Worm (Caenorhabditis elegans) whole organism, late embryonic: ENCODE results near the gene luc-7L.

Experiments used
- C08G9.2 ChIP-seq: sonication (generic microtip); optimal IDR thresholded peaks from 2 replicates; lab custom pipeline; 2016; ENCODE audit warnings: mild to moderate bottlenecking, missing genetic modification characterization, moderate library complexity, missing compliant biosample characterization
- K02D7.2 ChIP-seq: sonication (generic microtip); optimal IDR thresholded peaks from 2 replicates; lab custom pipeline; 2017; ENCODE audit warnings: mild to moderate bottlenecking, missing genetic modification characterization, missing compliant biosample characterization
- K09A11.1 ChIP-seq: sonication (generic microtip); optimal IDR thresholded peaks from 2 replicates; lab custom pipeline; 2017; ENCODE audit warnings: antibody characterized with exemption, mild to moderate bottlenecking, missing genetic modification characterization, missing compliant biosample characterization; ENCODE audit not compliant: insufficient read depth
- T23F11.4 ChIP-seq: fragments of 200-800 bp; sonication (Bioruptor generic); optimal IDR thresholded peaks from 2 replicates; lab custom pipeline; 2018; ENCODE audit warnings: mild to moderate bottlenecking, missing genetic modification characterization, missing compliant biosample characterization
- ahr-1 ChIP-seq: sonication (generic microtip); optimal IDR thresholded peaks from 2 replicates; lab custom pipeline; 2016; ENCODE audit warnings: missing genetic modification characterization, missing compliant biosample characterization
- ama-1 ChIP-seq: fragments of 150-350 bp; optimal IDR thresholded peaks from 2 replicates; lab custom pipeline; 2014
- ceh-14 ChIP-seq: sonication (generic microtip); optimal IDR thresholded peaks from 2 replicates; lab custom pipeline; 2016; ENCODE audit warnings: missing genotype, missing genetic modification characterization, missing compliant biosample characterization
- ceh-18 ChIP-seq: sonication (generic microtip); optimal IDR thresholded peaks from 2 replicates; lab custom pipeline; 2016; ENCODE audit warnings: missing genetic modification characterization, missing compliant biosample characterization
- ceh-2 ChIP-seq: sonication (generic microtip); optimal IDR thresholded peaks from 2 replicates; lab custom pipeline; 2016; ENCODE audit warnings: missing genotype, missing genetic modification characterization, missing compliant biosample characterization
- ceh-30 ChIP-seq: fragments of 150-350 bp; optimal IDR thresholded peaks from 2 replicates; lab custom pipeline; 2014; ENCODE audit warnings: missing biosample characterization, missing genetic modification characterization
- ceh-31 ChIP-seq: sonication (generic microtip); optimal IDR thresholded peaks from 2 replicates; lab custom pipeline; 2016; ENCODE audit warnings: missing genetic modification characterization, missing compliant biosample characterization
- ceh-34 ChIP-seq: sonication (generic microtip); optimal IDR thresholded peaks from 2 replicates; lab custom pipeline; 2016; ENCODE audit warnings: mild to moderate bottlenecking, missing genetic modification characterization, missing compliant biosample characterization
- ceh-6 ChIP-seq: fragments of 200-800 bp; sonication (Bioruptor generic); optimal IDR thresholded peaks from 2 replicates; lab custom pipeline; 2018; ENCODE audit warnings: mild to moderate bottlenecking, missing genetic modification characterization, missing compliant biosample characterization
- che-1 ChIP-seq: sonication (generic microtip); optimal IDR thresholded peaks from 2 replicates; lab custom pipeline; 2016; ENCODE audit warnings: mild to moderate bottlenecking, missing genetic modification characterization, missing compliant biosample characterization
- dmd-4 ChIP-seq: sonication (generic microtip); optimal IDR thresholded peaks from 2 replicates; lab custom pipeline; 2016; ENCODE audit warnings: borderline replicate concordance, missing genetic modification characterization, missing compliant biosample characterization
- elt-2 ChIP-seq: sonication (generic microtip); optimal IDR thresholded peaks from 2 replicates; lab custom pipeline; 2016; ENCODE audit warnings: missing genetic modification reagents, missing genetic modification characterization, missing compliant biosample characterization
- ets-4 ChIP-seq: sonication (generic microtip); optimal IDR thresholded peaks from 2 replicates; lab custom pipeline; 2016; ENCODE audit warnings: missing genetic modification characterization, missing compliant biosample characterization
- fkh-10 ChIP-seq: fragments of 150-350 bp; optimal IDR thresholded peaks from 2 replicates; lab custom pipeline; 2014; ENCODE audit warnings: missing biosample characterization, missing genetic modification reagents, missing genetic modification characterization
- fkh-6 ChIP-seq: sonication (generic microtip); optimal IDR thresholded peaks from 2 replicates; lab custom pipeline; 2016; ENCODE audit warnings: missing genetic modification characterization, missing compliant biosample characterization
- hlh-13 ChIP-seq: fragments of 200-800 bp; sonication (Bioruptor generic); optimal IDR thresholded peaks from 2 replicates; lab custom pipeline; 2018; ENCODE audit warnings: mild to moderate bottlenecking, missing genetic modification characterization, missing compliant biosample characterization
- hlh-15 ChIP-seq: sonication (generic microtip); optimal IDR thresholded peaks from 2 replicates; lab custom pipeline; 2016; ENCODE audit warnings: missing genetic modification characterization, missing compliant biosample characterization
- hlh-30 ChIP-seq: sonication (generic microtip); optimal IDR thresholded peaks from 2 replicates; lab custom pipeline; 2017; ENCODE audit warnings: antibody characterized with exemption, missing genetic modification characterization, missing compliant biosample characterization; ENCODE audit not compliant: insufficient read depth
- hlh-8 ChIP-seq: sonication (generic microtip); optimal IDR thresholded peaks from 2 replicates; lab custom pipeline; 2016; ENCODE audit warnings: missing genotype, missing genetic modification characterization, missing compliant biosample characterization
- madf-2 ChIP-seq: sonication (generic microtip); optimal IDR thresholded peaks from 2 replicates; lab custom pipeline; 2017; ENCODE audit warnings: missing genetic modification characterization, missing compliant biosample characterization
- nhr-11 ChIP-seq: fragments of 150-350 bp; optimal IDR thresholded peaks from 2 replicates; lab custom pipeline; 2014; ENCODE audit warnings: missing biosample characterization, missing genetic modification characterization
- nhr-232 ChIP-seq: sonication (generic microtip); optimal IDR thresholded peaks from 2 replicates; lab custom pipeline; 2016; ENCODE audit warnings: missing genetic modification characterization, missing compliant biosample characterization
- npax-4 ChIP-seq: sonication (generic microtip); optimal IDR thresholded peaks from 2 replicates; lab custom pipeline; 2016; ENCODE audit warnings: missing genetic modification characterization, missing compliant biosample characterization
- pat-9 ChIP-seq: fragments of 200-800 bp; sonication (Bioruptor generic); optimal IDR thresholded peaks from 2 replicates; lab custom pipeline; 2018; ENCODE audit warnings: mild to moderate bottlenecking, missing genetic modification characterization, moderate library complexity, missing compliant biosample characterization
- pax-1 ChIP-seq: fragments of 150-350 bp; optimal IDR thresholded peaks from 2 replicates; lab custom pipeline; 2014; ENCODE audit warnings: missing biosample characterization, missing genetic modification characterization
- pha-2 ChIP-seq: sonication (generic microtip); optimal IDR thresholded peaks from 2 replicates; lab custom pipeline; 2017; ENCODE audit warnings: mild to moderate bottlenecking, missing genetic modification characterization, missing compliant biosample characterization
- pha-4 ChIP-seq: fragments of 150-350 bp; optimal IDR thresholded peaks from 2 replicates; lab custom pipeline; 2018; ENCODE audit warnings: missing biosample characterization, missing genetic modification reagents, missing genetic modification characterization
- pros-1 ChIP-seq: fragments of 150-350 bp; optimal IDR thresholded peaks from 2 replicates; lab custom pipeline; 2014; ENCODE audit warnings: missing biosample characterization, missing genetic modification reagents, missing genetic modification characterization
- ref-2 ChIP-seq: sonication (generic microtip); optimal IDR thresholded peaks from 2 replicates; lab custom pipeline; 2016; ENCODE audit warnings: missing genetic modification characterization, missing compliant biosample characterization
- rnt-1 ChIP-seq: sonication (generic microtip); optimal IDR thresholded peaks from 2 replicates; lab custom pipeline; 2016; ENCODE audit warnings: missing genetic modification characterization, missing compliant biosample characterization
- sdc-2 ChIP-seq: sonication (generic microtip); optimal IDR thresholded peaks from 2 replicates; lab custom pipeline; 2016; ENCODE audit warnings: missing genotype, missing genetic modification characterization, missing compliant biosample characterization
- sox-2 ChIP-seq: fragments of 200-800 bp; sonication (Bioruptor generic); IDR thresholded peaks from 2 replicates; pipeline ENCODE4 v1.3.6; 2022; ENCODE audit warnings: missing genetic modification reagents, missing genetic modification characterization, missing compliant biosample characterization
- sox-4 ChIP-seq: sonication (generic microtip); optimal IDR thresholded peaks from 2 replicates; lab custom pipeline; 2017; ENCODE audit warnings: mild to moderate bottlenecking, missing genetic modification characterization, inconsistent platforms, missing compliant biosample characterization
- syd-9 ChIP-seq: sonication (generic microtip); optimal IDR thresholded peaks from 2 replicates; lab custom pipeline; 2016; ENCODE audit warnings: mild to moderate bottlenecking, missing genetic modification characterization, moderate library complexity, missing compliant biosample characterization
- tbx-2 ChIP-seq: sonication (generic microtip); optimal IDR thresholded peaks from 2 replicates; lab custom pipeline; 2016; ENCODE audit warnings: missing genetic modification characterization, missing compliant biosample characterization
- ttx-3 ChIP-seq: sonication (generic microtip); optimal IDR thresholded peaks from 2 replicates; lab custom pipeline; 2016; ENCODE audit warnings: missing genetic modification reagents, missing genetic modification characterization, missing compliant biosample characterization
- unc-3 ChIP-seq, 2 experiments: fragments of 200-800 bp in 1 of 2; sonication (Bioruptor generic) in 1 of 2; sonication (generic microtip) in 1 of 2; conservative IDR thresholded peaks in 1 of 2; optimal IDR thresholded peaks in 1 of 2; 2 replicates each; pipeline versions ENCODE4 v1.3.6 to Lab custom; 2016 to 2022; ENCODE audit warnings: missing compliant biosample characterization in 2 of 2, missing genetic modification characterization in 2 of 2, missing genetic modification reagents in 1 of 2
- unc-42 ChIP-seq: sonication (generic microtip); optimal IDR thresholded peaks from 2 replicates; lab custom pipeline; 2016; ENCODE audit warnings: missing genotype, missing genetic modification characterization, missing compliant biosample characterization
- unc-55 ChIP-seq: sonication (generic microtip); optimal IDR thresholded peaks from 2 replicates; lab custom pipeline; 2017; ENCODE audit warnings: missing biosample characterization, missing genetic modification reagents, missing genetic modification characterization
- unc-86 ChIP-seq: sonication (generic microtip); optimal IDR thresholded peaks from 2 replicates; lab custom pipeline; 2016; ENCODE audit warnings: missing genetic modification characterization, missing compliant biosample characterization
- zip-5 ChIP-seq: sonication (generic microtip); optimal IDR thresholded peaks from 2 replicates; lab custom pipeline; 2016; ENCODE audit warnings: missing genetic modification characterization, missing compliant biosample characterization
- ztf-16 ChIP-seq: sonication (generic microtip); optimal IDR thresholded peaks from 2 replicates; lab custom pipeline; 2017; ENCODE audit warnings: missing genetic modification characterization, missing compliant biosample characterization

luc-7L gene

ce11 chrII:7753500-7753899, 46.2 kb upstream of the luc-7L start, which contains the start of gene trx-1:
TSS of gene trx-1 (minus strand) at chrII:7753600.
- TF ChIP-seq ceh-31 (tag; lab: Kevin White, UChicago) (no peak), hlh-13 (no peak), tbx-2 (no peak), unc-86 (tag; lab: Kevin White, UChicago) (no peak), ztf-16 (tag; lab: Kevin White, UChicago) (no peak), ama-1 (no peak), hlh-15 (tag; lab: Kevin White, UChicago) (no peak), elt-2 (tag; lab: Kevin White, UChicago) (no peak), ets-4 (tag; lab: Kevin White, UChicago) (no peak), K02D7.2 (tag; lab: Kevin White, UChicago) (no peak), pax-1 (tag; lab: Kevin White, UChicago) (no peak), npax-4 (tag; lab: Kevin White, UChicago) (no peak)

- no peak for TF ChIP-seq ceh-6 (GFP tag; lab: Kevin White, UChicago)
- TF ChIP-seq unc-86 (tag; lab: Kevin White, UChicago), result no peak
- TF ChIP-seq dmd-4, result no peak
- TF ChIP-seq hlh-8 (tag; lab: Kevin White, UChicago), result no peak
- TF ChIP-seq fkh-6 (tag; lab: Kevin White, UChicago), result no peak
- no peak for TF ChIP-seq syd-9 (tag; lab: Kevin White, UChicago)
- TF ChIP-seq zip-5 (tag; lab: Kevin White, UChicago), result no peak
- TF ChIP-seq elt-2 (tag; lab: Kevin White, UChicago), result no peak
- no peak for TF ChIP-seq ceh-34
- no peak for TF ChIP-seq pat-9 (tag; lab: Kevin White, UChicago)
These were observed 29.4 kb upstream of the luc-7L start for ce11 chrII:7736725-7737124.

- TF ChIP-seq madf-2 (tag; lab: Kevin White, UChicago), result no peak
- no peak for TF ChIP-seq ceh-31 (tag; lab: Kevin White, UChicago)
- no peak for TF ChIP-seq T23F11.4
- TF ChIP-seq nhr-232, result no peak
- no peak for TF ChIP-seq sdc-2 (tag; lab: Kevin White, UChicago)
- TF ChIP-seq C08G9.2, result no peak
- TF ChIP-seq pros-1, result no peak
- no peak for TF ChIP-seq sox-4 (tag; lab: Kevin White, UChicago)
- TF ChIP-seq pax-1 (tag; lab: Kevin White, UChicago), result no peak
- no peak for TF ChIP-seq ceh-2 (tag; lab: Kevin White, UChicago)
- no peak for TF ChIP-seq hlh-13
- TF ChIP-seq ceh-30 (tag; lab: Kevin White, UChicago), result no peak
- TF ChIP-seq ref-2 (tag; lab: Kevin White, UChicago), result no peak
- no peak for TF ChIP-seq pha-2 (tag; lab: Kevin White, UChicago)
These were observed 17.3 kb upstream of the luc-7L start, which contains the start of gene cpna-2 for ce11 chrII:7724603-7725002. TSS of gene cpna-2 (plus strand) at chrII:7724903.

ce11 chrII:7722784-7723183, 15.5 kb upstream of the luc-7L start:
- TF ChIP-seq ceh-18, result peak; percentile 62
- no peak for TF ChIP-seq ceh-30 (tag; lab: Kevin White, UChicago)
- no peak for TF ChIP-seq che-1
- TF ChIP-seq rnt-1, result peak; percentile 61
- no peak for TF ChIP-seq syd-9 (tag; lab: Kevin White, UChicago)
- peak; percentile 53 for TF ChIP-seq unc-55 (GFP tag; lab: Kevin White, UChicago)
- TF ChIP-seq sox-2 (GFP tag; lab: Robert Waterston, UW), result no peak
- no peak for TF ChIP-seq fkh-10 (GFP tag; lab: Kevin White, UChicago)
- TF ChIP-seq, all 69 proteins: peak for 3

ce11 chrII:7720479-7720878, 13.2 kb upstream of the luc-7L start:
- TF ChIP-seq unc-42 (tag; lab: Kevin White, UChicago) (no peak), syd-9 (tag; lab: Kevin White, UChicago) (no peak), K09A11.1 (no peak), unc-55 (GFP tag; lab: Kevin White, UChicago) (peak; percentile 39), unc-86 (tag; lab: Kevin White, UChicago) (no peak), hlh-30 (tag; lab: Kevin White, UChicago) (peak; percentile 42), ceh-14 (tag; lab: Kevin White, UChicago) (no peak), ahr-1 (tag; lab: Kevin White, UChicago) (no peak), ceh-31 (tag; lab: Kevin White, UChicago) (no peak), pax-1 (tag; lab: Kevin White, UChicago) (no peak), nhr-11 (tag; lab: Kevin White, UChicago) (no peak), ceh-18 (no peak), fkh-10 (GFP tag; lab: Kevin White, UChicago) (no peak), ttx-3 (tag; lab: Kevin White, UChicago) (no peak), unc-3 (GFP tag; conservative IDR thresholded peaks at IDR 0.05; lab: Robert Waterston, UW) (no peak), unc-3 (tag; optimal IDR thresholded peaks at IDR 0.05; lab: Kevin White, UChicago) (no peak), pha-4 (tag; lab: Kevin White, UChicago) (no peak)
